Worm (Caenorhabditis elegans) whole organism, L2 larva: ENCODE data around the gene snt-6.

Source experiments
- elt-3 ChIP-seq: sonication (generic microtip); optimal IDR thresholded peaks from 2 replicates; lab custom pipeline; 2017; ENCODE audit warnings: missing biosample characterization, missing genetic modification characterization
- lin-13 ChIP-seq: fragments of 150-350 bp; optimal IDR thresholded peaks from 2 replicates; lab custom pipeline; 2014; ENCODE audit warnings: missing biosample characterization, missing genetic modification reagents, missing genetic modification characterization
- nhr-10 ChIP-seq: sonication (generic microtip); optimal IDR thresholded peaks from 2 replicates; lab custom pipeline; 2017; ENCODE audit warnings: missing biosample characterization, missing genetic modification characterization
- nhr-11 ChIP-seq: fragments of 150-350 bp; optimal IDR thresholded peaks from 2 replicates; lab custom pipeline; 2014; ENCODE audit warnings: missing biosample characterization, missing genetic modification characterization
- nhr-12 ChIP-seq: fragments of 150-350 bp; optimal IDR thresholded peaks from 2 replicates; lab custom pipeline; 2014; ENCODE audit warnings: missing biosample characterization, missing genetic modification characterization
- nhr-6 ChIP-seq: fragments of 150-350 bp; optimal IDR thresholded peaks from 2 replicates; lab custom pipeline; 2014; ENCODE audit warnings: missing biosample characterization, missing genetic modification characterization
- skn-1 ChIP-seq: sonication (generic microtip); optimal IDR thresholded peaks from 2 replicates; lab custom pipeline; 2017; ENCODE audit warnings: missing biosample characterization, missing genetic modification characterization
- snpc-4 ChIP-seq: fragments of 150-350 bp; optimal IDR thresholded peaks from 2 replicates; lab custom pipeline; 2014; ENCODE audit warnings: missing biosample characterization, missing genetic modification characterization

DNA sequence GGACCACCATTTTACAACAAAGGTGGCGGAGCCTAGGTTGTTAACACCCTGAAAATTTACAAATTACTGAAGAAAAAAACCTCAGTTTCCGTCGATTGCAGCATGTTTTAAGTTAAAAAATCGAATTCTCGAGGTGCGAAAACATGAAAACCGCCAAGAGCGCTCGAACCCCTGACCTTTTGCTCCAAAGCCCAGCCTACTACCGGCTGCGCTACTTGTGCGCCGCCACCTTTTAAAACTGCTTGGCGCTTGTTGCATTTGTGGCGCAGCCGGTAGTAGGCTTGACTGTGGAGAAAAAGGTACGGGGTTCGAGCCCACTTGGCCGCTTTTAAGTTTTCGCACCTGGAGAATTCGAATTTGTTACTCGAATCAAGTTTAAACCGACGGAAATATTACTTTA, at the start of gene snt-6:
- TF ChIP-seq snpc-4 (tag; lab: Kevin White, UChicago) (no peak), lin-13 (GFP tag; lab: Kevin White, UChicago) (no peak), skn-1 (no peak), nhr-6 (no peak), nhr-10 (tag; lab: Kevin White, UChicago) (no peak), nhr-11 (tag; lab: Kevin White, UChicago) (no peak), elt-3 (no peak), nhr-12 (no peak)
